Worm (Caenorhabditis elegans) whole organism, early embryonic: ENCODE data around the gene mak-1.

Experiments used
- B0310.2 ChIP-seq: sonication (generic microtip); optimal IDR thresholded peaks from 2 replicates; lab custom pipeline; 2016; ENCODE audit warnings: mild to moderate bottlenecking, missing genetic modification characterization, missing compliant biosample characterization
- F13C5.2 ChIP-seq: sonication (generic microtip); optimal IDR thresholded peaks from 2 replicates; lab custom pipeline; 2017; ENCODE audit warnings: mild to moderate bottlenecking, missing genetic modification characterization, inconsistent platforms, missing compliant biosample characterization
- aly-1 ChIP-seq: sonication (generic microtip); optimal IDR thresholded peaks from 2 replicates; lab custom pipeline; 2016; ENCODE audit warnings: missing genetic modification characterization, missing compliant biosample characterization
- ama-1 ChIP-seq: fragments of 150-350 bp; optimal IDR thresholded peaks from 2 replicates; lab custom pipeline; 2014
- ceh-13 ChIP-seq: fragments of 200-800 bp; sonication (Bioruptor generic); optimal IDR thresholded peaks from 2 replicates; lab custom pipeline; 2018; ENCODE audit warnings: mild to moderate bottlenecking, missing genetic modification characterization, missing compliant biosample characterization
- ceh-36 ChIP-seq: sonication (generic microtip); optimal IDR thresholded peaks from 2 replicates; lab custom pipeline; 2016; ENCODE audit warnings: missing genetic modification characterization, inconsistent platforms, missing compliant biosample characterization
- ets-7 ChIP-seq: sonication (generic microtip); optimal IDR thresholded peaks from 2 replicates; lab custom pipeline; 2016; ENCODE audit warnings: missing genotype, missing genetic modification characterization, missing compliant biosample characterization
- flt-1 ChIP-seq: fragments of 200-800 bp; sonication (Bioruptor generic); IDR thresholded peaks from 2 replicates; pipeline ENCODE4 v1.3.6; 2022; ENCODE audit warnings: missing genetic modification characterization, missing compliant biosample characterization
- hmbx-1 ChIP-seq: sonication (generic microtip); optimal IDR thresholded peaks from 2 replicates; lab custom pipeline; 2016; ENCODE audit warnings: mild to moderate bottlenecking, missing genetic modification characterization, missing compliant biosample characterization
- hmg-4 ChIP-seq: fragments of 200-800 bp; sonication (Bioruptor generic); optimal IDR thresholded peaks from 2 replicates; lab custom pipeline; 2018; ENCODE audit warnings: mild to moderate bottlenecking, missing genetic modification characterization, missing compliant biosample characterization
- hnd-1 ChIP-seq: sonication (generic microtip); optimal IDR thresholded peaks from 2 replicates; lab custom pipeline; 2016; ENCODE audit warnings: missing genetic modification characterization, missing compliant biosample characterization
- pes-1 ChIP-seq: fragments of 200-800 bp; sonication (Bioruptor generic); IDR thresholded peaks from 2 replicates; pipeline ENCODE4 v1.3.6; 2022; ENCODE audit warnings: missing genetic modification reagents, missing genetic modification characterization, missing compliant biosample characterization
- scrt-1 ChIP-seq: fragments of 200-800 bp; sonication (Bioruptor generic); IDR thresholded peaks from 2 replicates; pipeline ENCODE4 v1.3.6; 2022; ENCODE audit warnings: missing genetic modification characterization, missing compliant biosample characterization
- sea-1 ChIP-seq: fragments of 200-800 bp; sonication (Bioruptor generic); conservative IDR thresholded peaks from 2 replicates; pipeline ENCODE4 v1.3.6; 2022; ENCODE audit warnings: missing genetic modification characterization, missing compliant biosample characterization
- tbx-11 ChIP-seq: fragments of 200-800 bp; sonication (Bioruptor generic); IDR thresholded peaks from 2 replicates; pipeline ENCODE4 v1.3.6; 2022; ENCODE audit warnings: missing genetic modification characterization, missing compliant biosample characterization
- tbx-37 ChIP-seq: fragments of 200-800 bp; sonication (Bioruptor generic); conservative IDR thresholded peaks from 2 replicates; pipeline ENCODE4 v1.3.6; 2022; ENCODE audit warnings: missing genetic modification reagents, missing genetic modification characterization, missing compliant biosample characterization
- tra-4 ChIP-seq: sonication (generic microtip); optimal IDR thresholded peaks from 2 replicates; lab custom pipeline; 2017; ENCODE audit warnings: missing genetic modification characterization, missing compliant biosample characterization

The mak-1 gene

DNA sequence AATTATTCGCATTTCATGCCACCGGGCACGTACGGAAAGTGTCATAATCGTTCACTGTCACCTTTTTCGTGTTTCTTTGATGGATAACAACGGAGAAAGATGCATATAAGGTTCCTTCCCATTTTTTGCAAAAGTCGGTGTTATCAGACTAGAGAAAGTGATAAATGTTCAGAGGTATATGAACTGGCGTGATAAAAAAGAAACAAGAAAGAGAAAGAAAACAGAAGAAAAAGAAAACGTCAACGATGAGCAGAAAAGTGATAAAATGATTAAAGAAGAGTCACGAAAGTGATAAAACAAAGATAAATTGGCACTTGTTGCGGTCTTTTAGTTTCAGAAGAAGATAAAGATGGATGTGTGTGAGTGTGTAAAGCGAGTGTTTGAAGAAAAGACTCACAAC lies 13.6 kb upstream of the mak-1 start:
- TF ChIP-seq tra-4 (tag; lab: Kevin White, UChicago), result no peak
- TF ChIP-seq pes-1 (GFP tag; lab: Robert Waterston, UW), result no peak
- no peak for TF ChIP-seq hnd-1 (tag; lab: Kevin White, UChicago)
- TF ChIP-seq ceh-13, result no peak
- no peak for TF ChIP-seq hmg-4 (GFP tag; lab: Kevin White, UChicago)
- no peak for TF ChIP-seq tbx-37 (GFP tag; lab: Robert Waterston, UW)
- TF ChIP-seq scrt-1, result no peak
- TF ChIP-seq aly-1, result no peak
- no peak for TF ChIP-seq ceh-36
- no peak for TF ChIP-seq hmbx-1 (tag; lab: Kevin White, UChicago)
- TF ChIP-seq sea-1 (GFP tag; lab: Robert Waterston, UW), result no peak
- TF ChIP-seq ets-7, result no peak
- TF ChIP-seq F13C5.2 (tag; lab: Kevin White, UChicago), result no peak
- TF ChIP-seq flt-1 (GFP tag; lab: Robert Waterston, UW), result no peak
- no peak for TF ChIP-seq B0310.2 (tag; lab: Kevin White, UChicago)
- TF ChIP-seq ama-1 (lab: Kevin White, UChicago), result no peak
- no peak for TF ChIP-seq tbx-11 (GFP tag; lab: Robert Waterston, UW)

- TF ChIP-seq tra-4 (tag; lab: Kevin White, UChicago), result no peak
- no peak for TF ChIP-seq F13C5.2 (tag; lab: Kevin White, UChicago)
- no peak for TF ChIP-seq tbx-11 (GFP tag; lab: Robert Waterston, UW)
- no peak for TF ChIP-seq ets-7
- TF ChIP-seq sea-1 (GFP tag; lab: Robert Waterston, UW), result no peak
- no peak for TF ChIP-seq B0310.2 (tag; lab: Kevin White, UChicago)
- TF ChIP-seq flt-1 (GFP tag; lab: Robert Waterston, UW), result no peak
Observed at ce11 chrII:8730960-8731693, 12.7 kb upstream of the mak-1 start.

ce11 chrII:8731736-8732229 lies 12.1 kb upstream of the mak-1 start:
- TF ChIP-seq B0310.2 (tag; lab: Kevin White, UChicago) (no peak), ama-1 (lab: Kevin White, UChicago) (no peak), F13C5.2 (tag; lab: Kevin White, UChicago) (no peak), tbx-37 (GFP tag; lab: Robert Waterston, UW) (no peak), ceh-13 (no peak)

ce11 chrII:8732339-8733100 lies 11.4 kb upstream of the mak-1 start, which contains the start of gene rol-6:
TSS of gene rol-6 (plus strand) at chrII:8733050.
- TF ChIP-seq pes-1 (GFP tag; lab: Robert Waterston, UW) (no peak), ceh-13 (no peak), ama-1 (lab: Kevin White, UChicago) (no peak), F13C5.2 (tag; lab: Kevin White, UChicago) (no peak), aly-1 (no peak), B0310.2 (tag; lab: Kevin White, UChicago) (no peak), hnd-1 (tag; lab: Kevin White, UChicago) (no peak), scrt-1 (no peak), ets-7 (no peak), flt-1 (GFP tag; lab: Robert Waterston, UW) (no peak), tra-4 (tag; lab: Kevin White, UChicago) (no peak), ceh-36 (no peak), hmbx-1 (tag; lab: Kevin White, UChicago) (no peak), hmg-4 (GFP tag; lab: Kevin White, UChicago) (no peak), tbx-37 (GFP tag; lab: Robert Waterston, UW) (no peak), tbx-11 (GFP tag; lab: Robert Waterston, UW) (no peak), sea-1 (GFP tag; lab: Robert Waterston, UW) (no peak)

DNA sequence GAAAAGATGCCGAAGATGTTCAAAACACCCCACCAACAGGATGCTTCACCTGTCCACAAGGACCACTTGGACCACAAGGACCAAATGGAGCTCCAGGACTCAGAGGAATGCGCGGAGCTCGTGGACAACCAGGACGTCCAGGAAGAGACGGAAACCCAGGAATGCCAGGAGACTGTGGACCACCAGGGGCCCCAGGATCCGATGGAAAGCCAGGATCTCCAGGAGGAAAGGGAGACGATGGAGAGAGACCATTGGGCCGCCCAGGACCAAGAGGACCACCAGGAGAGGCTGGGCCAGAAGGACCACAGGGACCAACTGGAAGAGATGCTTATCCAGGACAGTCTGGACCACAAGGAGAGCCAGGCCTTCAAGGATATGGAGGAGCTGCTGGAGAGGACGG lies 10.2 kb upstream of the mak-1 start:
- TF ChIP-seq hmbx-1 (tag; lab: Kevin White, UChicago) (no peak), tbx-37 (GFP tag; lab: Robert Waterston, UW) (no peak), hnd-1 (tag; lab: Kevin White, UChicago) (no peak), ets-7 (no peak), ceh-13 (no peak), aly-1 (no peak), tra-4 (tag; lab: Kevin White, UChicago) (no peak), hmg-4 (GFP tag; lab: Kevin White, UChicago) (no peak), sea-1 (GFP tag; lab: Robert Waterston, UW) (no peak), pes-1 (GFP tag; lab: Robert Waterston, UW) (no peak), F13C5.2 (tag; lab: Kevin White, UChicago) (no peak), flt-1 (GFP tag; lab: Robert Waterston, UW) (no peak), scrt-1 (no peak), tbx-11 (GFP tag; lab: Robert Waterston, UW) (no peak), ceh-36 (no peak), ama-1 (lab: Kevin White, UChicago) (no peak)

- TF ChIP-seq tra-4 (tag; lab: Kevin White, UChicago), result no peak
- no peak for TF ChIP-seq hmg-4 (GFP tag; lab: Kevin White, UChicago)
- no peak for TF ChIP-seq ets-7
- no peak for TF ChIP-seq scrt-1
- no peak for TF ChIP-seq aly-1
- no peak for TF ChIP-seq F13C5.2 (tag; lab: Kevin White, UChicago)
- no peak for TF ChIP-seq tbx-11 (GFP tag; lab: Robert Waterston, UW)
- TF ChIP-seq ceh-36, result no peak
Observed at ce11 chrII:8737456-8737855, 6.4 kb upstream of the mak-1 start, which contains the start of gene idpb-4. TSS of gene idpb-4 (minus strand) at chrII:8737556.
